Fruit fly (Drosophila melanogaster) whole organism, prepupa: ENCODE measurements around the gene Exn.
A peak's percentile ranks its signal among the peaks of the same experiment; 100 is the strongest.

Experiments used
- Blimp-1 ChIP-seq: fragments of 200-800 bp; sonication (Bioruptor generic); optimal IDR thresholded peaks from 3 replicates; lab custom pipeline; 2017; ENCODE audit warnings: missing biosample characterization, missing genetic modification characterization, mild to moderate bottlenecking, moderate library complexity, missing genetic modification reagents
- CG10631 ChIP-seq: fragments of 200-800 bp; sonication (Bioruptor generic); optimal IDR thresholded peaks from 2 replicates; lab custom pipeline; 2016; ENCODE audit warnings: missing biosample characterization, missing genetic modification characterization
- CG10669 ChIP-seq: fragments of 200-800 bp; sonication (Bioruptor generic); optimal IDR thresholded peaks from 3 replicates; lab custom pipeline; 2018; ENCODE audit warnings: missing biosample characterization, mild to moderate bottlenecking, missing genetic modification characterization, moderate library complexity
- CG11902 ChIP-seq: fragments of 200-800 bp; sonication (Bioruptor generic); optimal IDR thresholded peaks from 3 replicates; lab custom pipeline; 2016; ENCODE audit warnings: missing biosample characterization, missing genetic modification characterization
- CG15336 ChIP-seq: fragments of 200-800 bp; sonication (Bioruptor generic); IDR thresholded peaks from 2 replicates; pipeline ENCODE4 v1.3.6; 2022; ENCODE audit warnings: missing biosample characterization, missing genetic modification characterization
- CG3032 ChIP-seq: fragments of 200-800 bp; optimal IDR thresholded peaks from 2 replicates; lab custom pipeline; 2019; ENCODE audit warnings: missing biosample characterization, mild to moderate bottlenecking, missing genetic modification characterization, moderate library complexity
- CG32006 ChIP-seq: fragments of 200-800 bp; sonication (Bioruptor generic); optimal IDR thresholded peaks from 3 replicates; lab custom pipeline; 2017; ENCODE audit warnings: missing biosample characterization, mild to moderate bottlenecking, missing genetic modification characterization
- CG34406 ChIP-seq: fragments of 200-800 bp; sonication (Bioruptor generic); optimal IDR thresholded peaks from 3 replicates; lab custom pipeline; 2016; ENCODE audit warnings: missing biosample characterization, missing genetic modification characterization
- CG6163 ChIP-seq: fragments of 200-800 bp; sonication (Bioruptor generic); IDR thresholded peaks from 3 replicates; pipeline ENCODE4 v1.3.6; 2022; ENCODE audit warnings: missing biosample characterization, missing genetic modification characterization
- CG6808 ChIP-seq: fragments of 200-800 bp; sonication (Bioruptor generic); optimal IDR thresholded peaks from 3 replicates; lab custom pipeline; 2017; ENCODE audit warnings: missing biosample characterization, missing genetic modification characterization, mild to moderate bottlenecking, moderate library complexity, missing genetic modification reagents
- CG6854 ChIP-seq: fragments of 200-800 bp; sonication (Bioruptor generic); optimal IDR thresholded peaks from 2 replicates; lab custom pipeline; 2017; ENCODE audit warnings: missing biosample characterization, mild to moderate bottlenecking, missing genetic modification characterization
- CG7368 ChIP-seq: fragments of 200-800 bp; sonication (Bioruptor generic); optimal IDR thresholded peaks from 3 replicates; lab custom pipeline; 2016; ENCODE audit warnings: missing biosample characterization, missing genetic modification characterization
- CG8119 ChIP-seq: fragments of 200-800 bp; sonication (Bioruptor generic); IDR thresholded peaks from 3 replicates; pipeline ENCODE4 v1.3.6; 2022; ENCODE audit warnings: missing biosample characterization, missing genetic modification characterization
- CG9139 ChIP-seq: fragments of 200-800 bp; sonication (Bioruptor generic); optimal IDR thresholded peaks from 3 replicates; lab custom pipeline; 2017; ENCODE audit warnings: missing biosample characterization, mild to moderate bottlenecking, missing genetic modification characterization
- Eip75B ChIP-seq: fragments of 200-800 bp; sonication (Bioruptor generic); optimal IDR thresholded peaks from 3 replicates; lab custom pipeline; 2016; ENCODE audit warnings: missing biosample characterization, missing genetic modification characterization
- Eip78C ChIP-seq: fragments of 200-800 bp; sonication (Bioruptor generic); peaks from one replicate; lab custom pipeline; 2016; ENCODE audit warnings: missing biosample characterization, missing genetic modification characterization
- Ets21C ChIP-seq: fragments of 200-800 bp; sonication (Bioruptor generic); optimal IDR thresholded peaks from 3 replicates; lab custom pipeline; 2016; ENCODE audit warnings: missing biosample characterization, missing genetic modification characterization
- Ets96B ChIP-seq: fragments of 200-800 bp; optimal IDR thresholded peaks from 2 replicates; lab custom pipeline; 2019; ENCODE audit warnings: missing biosample characterization, mild to moderate bottlenecking, missing genetic modification characterization, moderate library complexity
- Gug ChIP-seq: fragments of 200-800 bp; sonication (Bioruptor generic); IDR thresholded peaks from 2 replicates; pipeline ENCODE4 v1.3.6; 2022; ENCODE audit warnings: missing biosample characterization, missing genetic modification characterization
- Hr39 ChIP-seq: fragments of 200-800 bp; sonication (Bioruptor generic); optimal IDR thresholded peaks from 2 replicates; lab custom pipeline; 2016; ENCODE audit warnings: missing biosample characterization, missing genetic modification characterization
- Hr4 ChIP-seq: fragments of 200-800 bp; sonication (Bioruptor generic); optimal IDR thresholded peaks from 3 replicates; lab custom pipeline; 2016; ENCODE audit warnings: missing biosample characterization, missing genetic modification characterization
- Met ChIP-seq: fragments of 200-800 bp; sonication (Bioruptor generic); optimal IDR thresholded peaks from 3 replicates; lab custom pipeline; 2016; ENCODE audit warnings: missing biosample characterization, missing genetic modification characterization
- Smox ChIP-seq: fragments of 200-800 bp; sonication (Bioruptor generic); optimal IDR thresholded peaks from 3 replicates; lab custom pipeline; 2016; ENCODE audit warnings: missing biosample characterization, missing genetic modification characterization
- Sox102F ChIP-seq: fragments of 200-800 bp; sonication (Bioruptor generic); optimal IDR thresholded peaks from 2 replicates; lab custom pipeline; 2016; ENCODE audit warnings: missing biosample characterization, mild to moderate bottlenecking, missing genetic modification characterization
- Sox15 ChIP-seq: fragments of 200-800 bp; sonication (Bioruptor generic); optimal IDR thresholded peaks from 3 replicates; lab custom pipeline; 2016; ENCODE audit warnings: missing biosample characterization, missing genetic modification characterization
- acj6 ChIP-seq: fragments of 200-800 bp; sonication (Bioruptor generic); optimal IDR thresholded peaks from 3 replicates; lab custom pipeline; 2016; ENCODE audit warnings: missing biosample characterization, missing genetic modification characterization
- cyc ChIP-seq: fragments of 200-800 bp; sonication (Bioruptor generic); optimal IDR thresholded peaks from 3 replicates; lab custom pipeline; 2016; ENCODE audit warnings: missing biosample characterization, missing genetic modification characterization
- dac ChIP-seq: fragments of 200-800 bp; sonication (Bioruptor generic); optimal IDR thresholded peaks from 2 replicates; lab custom pipeline; 2017; ENCODE audit warnings: missing biosample characterization, mild to moderate bottlenecking, missing genetic modification characterization
- eg ChIP-seq: fragments of 200-800 bp; sonication (Bioruptor generic); IDR thresholded peaks from 3 replicates; pipeline ENCODE4 v1.3.6; 2022; ENCODE audit warnings: missing biosample characterization, missing genetic modification characterization
- esn ChIP-seq: fragments of 200-800 bp; sonication (Bioruptor generic); optimal IDR thresholded peaks from 2 replicates; lab custom pipeline; 2016; ENCODE audit warnings: missing biosample characterization, mild to moderate bottlenecking, missing genetic modification characterization, moderate library complexity
- fd59A ChIP-seq: fragments of 200-800 bp; sonication (Bioruptor generic); optimal IDR thresholded peaks from 2 replicates; lab custom pipeline; 2017; ENCODE audit warnings: missing biosample characterization, mild to moderate bottlenecking, missing genetic modification characterization, missing genetic modification reagents
- fkh ChIP-seq: fragments of 200-800 bp; sonication (Bioruptor generic); optimal IDR thresholded peaks from 3 replicates; lab custom pipeline; 2017; ENCODE audit warnings: missing biosample characterization, mild to moderate bottlenecking, missing genetic modification characterization, moderate library complexity
- pdm3 ChIP-seq: fragments of 200-800 bp; sonication (Bioruptor generic); optimal IDR thresholded peaks from 3 replicates; lab custom pipeline; 2016; ENCODE audit warnings: missing biosample characterization, missing genetic modification characterization
- spab ChIP-seq: fragments of 200-800 bp; sonication (Bioruptor generic); optimal IDR thresholded peaks from 2 replicates; lab custom pipeline; 2017; ENCODE audit warnings: missing biosample characterization, mild to moderate bottlenecking, missing genetic modification characterization, missing genetic modification reagents
- svp ChIP-seq: fragments of 200-800 bp; sonication (Bioruptor generic); peaks from one replicate; lab custom pipeline; 2016; ENCODE audit warnings: missing biosample characterization, missing genetic modification characterization
- vri ChIP-seq: fragments of 200-800 bp; sonication (Bioruptor generic); optimal IDR thresholded peaks from 3 replicates; lab custom pipeline; 2016; ENCODE audit warnings: missing biosample characterization, mild to moderate bottlenecking, missing genetic modification characterization

The Exn gene

dm6 chr3L:16956768-16957533 is 12.9 kb upstream of the Exn start (continued):
- TF ChIP-seq CG11902 (GFP tag; lab: Kevin White, UChicago) (no peak), Sox102F (GFP tag; lab: Kevin White, UChicago) (peak; percentile 28), cyc (GFP tag; lab: Kevin White, UChicago) (peak; percentile 22), Ets21C (no peak), Eip75B (GFP tag; lab: Kevin White, UChicago) (no peak), CG6854 (GFP tag; lab: Kevin White, UChicago) (no peak), CG6163 (GFP tag; lab: Robert Waterston, UW) (peak; percentile 30; the same call in 1 of the 3 replicates), CG34406 (peak; percentile 34), CG9139 (GFP tag; lab: Kevin White, UChicago) (no peak)

dm6 chr3L:16957534-16958396 is 12.0 kb upstream of the Exn start, which contains the start of gene Cpr73D:
Cpr73D (minus strand) TSS chr3L:16957689.
- TF ChIP-seq fd59A (GFP tag; lab: Kevin White, UChicago): no peak
- no peak for TF ChIP-seq CG10669 (GFP tag; lab: Kevin White, UChicago)
- peak; percentile 23; the same call in 1 of the 2 replicates for TF ChIP-seq CG15336 (GFP tag; lab: Robert Waterston, UW)
- TF ChIP-seq dac: no peak
- peak; percentile 90 for TF ChIP-seq svp (GFP tag; lab: Kevin White, UChicago)
- peak; percentile 37 for TF ChIP-seq esn (GFP tag; lab: Kevin White, UChicago)
- TF ChIP-seq CG6808 (GFP tag; lab: Kevin White, UChicago): no peak
- TF ChIP-seq CG6163 (GFP tag; lab: Robert Waterston, UW): peak; percentile 36; the same call in 2 of the 3 replicates
- TF ChIP-seq Ets96B (tag; lab: Kevin White, UChicago): no peak
- TF ChIP-seq CG7368 (GFP tag; lab: Kevin White, UChicago): peak; percentile 25
- peak; percentile 35; the same call in 1 of the 2 replicates for TF ChIP-seq Gug (GFP tag; lab: Robert Waterston, UW)
- TF ChIP-seq vri (GFP tag; lab: Kevin White, UChicago): peak; percentile 72
- TF ChIP-seq eg: peak; percentile 60; the same call in 2 of the 3 replicates

dm6 chr3L:16958397-16959080 is 11.3 kb upstream of the Exn start:
- TF ChIP-seq vri (GFP tag; lab: Kevin White, UChicago) (peak; percentile 47), CG15336 (GFP tag; lab: Robert Waterston, UW) (no peak), pdm3 (GFP tag; lab: Kevin White, UChicago) (no peak), CG11902 (GFP tag; lab: Kevin White, UChicago) (no peak), svp (GFP tag; lab: Kevin White, UChicago) (no peak), fkh (GFP tag; lab: Kevin White, UChicago) (no peak), esn (GFP tag; lab: Kevin White, UChicago) (no peak)

DNA sequence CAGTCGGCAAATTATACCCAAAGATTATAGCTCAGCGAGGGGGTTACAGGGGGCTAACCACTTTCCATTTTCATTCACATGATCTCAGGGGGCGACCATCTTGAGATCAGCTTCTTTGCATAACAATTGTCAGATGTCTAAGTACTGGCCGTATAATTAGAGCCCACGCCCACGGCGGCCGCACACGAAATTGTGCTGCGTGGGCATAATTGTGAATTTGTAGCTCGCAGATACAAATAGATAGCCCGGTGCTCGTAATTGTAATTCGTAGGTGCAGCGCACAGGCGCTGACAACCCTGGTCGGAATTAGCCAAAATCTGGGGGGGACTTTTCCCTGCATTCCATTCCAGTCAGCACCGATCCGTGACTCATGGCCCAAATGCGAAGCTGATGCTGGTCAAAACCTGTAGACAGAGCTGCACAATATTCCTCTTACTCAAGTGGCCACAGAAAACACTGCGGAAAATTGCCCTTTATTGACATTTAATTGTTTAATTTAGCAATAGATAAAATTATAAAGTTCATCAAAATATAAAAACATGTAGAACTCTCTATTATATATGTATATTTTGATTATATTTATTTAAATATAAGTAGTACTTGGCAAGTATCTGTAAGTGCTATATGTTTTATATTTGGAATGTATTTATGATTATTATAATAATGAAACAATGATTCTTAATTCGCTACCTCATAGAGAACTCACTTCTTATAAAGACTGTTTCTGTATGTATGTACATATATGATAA is 2.0 kb downstream of the Exn start:
- TF ChIP-seq Hr4: peak; percentile 3
- no peak for TF ChIP-seq fkh (GFP tag; lab: Kevin White, UChicago)
- no peak for TF ChIP-seq CG9139 (GFP tag; lab: Kevin White, UChicago)
- TF ChIP-seq Sox102F (GFP tag; lab: Kevin White, UChicago): no peak
- no peak for TF ChIP-seq acj6 (GFP tag; lab: Kevin White, UChicago)
- no peak for TF ChIP-seq CG6854 (GFP tag; lab: Kevin White, UChicago)
- peak; percentile 16 for TF ChIP-seq Ets96B (tag; lab: Kevin White, UChicago)
- TF ChIP-seq CG7368 (GFP tag; lab: Kevin White, UChicago): no peak
- no peak for TF ChIP-seq Blimp-1 (GFP tag; lab: Kevin White, UChicago)
- TF ChIP-seq eg: no peak
- TF ChIP-seq CG8119 (GFP tag; lab: Robert Waterston, UW): peak; percentile 34; the same call in 1 of the 3 replicates
- no peak for TF ChIP-seq Smox (GFP tag; lab: Kevin White, UChicago)
- peak; percentile 35 for TF ChIP-seq Eip78C (GFP tag; lab: Kevin White, UChicago)
- no peak for TF ChIP-seq Met (GFP tag; lab: Kevin White, UChicago)
- TF ChIP-seq spab: peak; percentile 18
- TF ChIP-seq cyc (GFP tag; lab: Kevin White, UChicago): no peak
- TF ChIP-seq CG3032 (tag; lab: Kevin White, UChicago): peak; percentile 23
- no peak for TF ChIP-seq Hr39 (GFP tag; lab: Kevin White, UChicago)
- TF ChIP-seq CG11902 (GFP tag; lab: Kevin White, UChicago): no peak
- TF ChIP-seq Sox15 (GFP tag; lab: Kevin White, UChicago): no peak
- peak; percentile 35; the same call in 1 of the 2 replicates for TF ChIP-seq CG15336 (GFP tag; lab: Robert Waterston, UW)
- no peak for TF ChIP-seq Gug (GFP tag; lab: Robert Waterston, UW)
- TF ChIP-seq CG6808 (GFP tag; lab: Kevin White, UChicago): no peak
- TF ChIP-seq CG10631 (GFP tag; lab: Kevin White, UChicago): peak; percentile 15
- no peak for TF ChIP-seq Eip75B (GFP tag; lab: Kevin White, UChicago)
- peak; percentile 51 for TF ChIP-seq CG32006 (GFP tag; lab: Kevin White, UChicago)
